Worm (Caenorhabditis elegans): Measurements from ENCODE around the gene ndua-12.
"Not testable (repeated sequence)": the region's sequence is repeated elsewhere in the genome, so short reads cannot be mapped to it uniquely, and the experiment has no call there.

DNA sequence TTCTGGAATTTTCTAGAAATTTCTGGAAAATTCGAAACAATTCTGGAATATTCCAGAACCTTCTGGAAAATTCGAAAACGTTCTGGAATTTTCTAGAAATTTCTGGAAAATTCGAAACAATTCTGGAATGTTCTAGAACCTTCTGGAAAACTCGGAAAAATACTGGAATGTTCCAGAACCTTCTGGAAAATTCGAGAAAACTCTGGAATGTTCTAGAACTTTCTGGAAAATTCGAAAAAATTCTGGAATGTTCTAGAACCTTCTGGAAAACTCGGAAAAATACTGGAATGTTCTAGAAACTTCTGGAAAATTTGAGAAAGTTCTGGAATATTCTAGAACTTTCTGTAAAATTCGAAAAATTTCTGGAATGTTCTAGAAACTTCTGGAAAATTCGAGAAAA is 36.4 kb upstream of the ndua-12 start:
- not testable (repeated sequence) for TF ChIP-seq arid-1 (GFP tag; conservative IDR thresholded peaks at IDR 0.05); daf-8 (GFP tag; IDR thresholded peaks at IDR 0.05); lin-39 (tag; optimal IDR thresholded peaks at IDR 0.05); hlh-30 (tag; optimal IDR thresholded peaks at IDR 0.05; ENCODE audit: insufficient read depth); ztf-11 (tag; optimal IDR thresholded peaks at IDR 0.05); pha-4 (GFP tag; IDR thresholded peaks at IDR 0.05); pha-4 (tag; optimal IDR thresholded peaks at IDR 0.05); ztf-7 (tag; optimal IDR thresholded peaks at IDR 0.05); aly-2 (tag; optimal IDR thresholded peaks at IDR 0.05); duxl-1 (tag; optimal IDR thresholded peaks at IDR 0.05; ENCODE audit: poor library complexity); nhr-76 (tag; optimal IDR thresholded peaks at IDR 0.05); mdl-1 (tag; optimal IDR thresholded peaks at IDR 0.05); T20F7.1 (GFP tag; optimal IDR thresholded peaks at IDR 0.05); lsy-2 (tag; optimal IDR thresholded peaks at IDR 0.05); zag-1 (tag; optimal IDR thresholded peaks at IDR 0.05)

Data from whole organism, L4 larva.